Worm (Caenorhabditis elegans): ENCODE data around the gene sas-7.

sas-7 gene

DNA sequence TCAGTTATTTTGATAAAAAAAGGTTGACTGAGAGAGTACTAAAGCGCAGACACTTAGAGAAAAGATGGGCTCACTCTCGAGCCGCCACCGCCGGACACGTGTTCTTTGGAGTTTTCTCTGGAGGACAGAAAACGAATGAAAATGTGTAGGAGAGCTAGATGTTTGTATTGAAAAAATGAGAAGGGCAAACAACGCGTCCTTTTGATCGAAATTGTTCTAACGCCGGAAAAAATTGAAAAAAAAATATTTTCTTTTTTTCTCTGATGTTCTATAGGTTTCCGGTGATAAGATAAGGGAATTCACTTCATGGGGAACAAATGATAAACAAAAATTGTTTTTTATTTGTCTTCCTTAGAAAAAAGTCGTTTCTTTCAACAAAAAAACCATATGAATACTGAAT is 9.0 kb downstream of the sas-7 start (continued):
- peak in 1 of 2 experiments; percentile 38 for TF ChIP-seq mdl-1 (tag; optimal IDR thresholded peaks at IDR 0.05)

ce11 chrIII:10330372-10331062 is 9.7 kb downstream of the sas-7 start, which contains the start of gene nex-2:
TSS of gene nex-2 (minus strand) at chrIII:10330422.
- TF ChIP-seq pqm-1 (tag; optimal IDR thresholded peaks at IDR 0.05) (no peak), fkh-8 (tag; optimal IDR thresholded peaks at IDR 0.05) (no peak), efl-1 (optimal IDR thresholded peaks at IDR 0.05) (no peak), efl-1 (GFP tag; optimal IDR thresholded peaks at IDR 0.05 in 1 of 2) (no peak), nhr-77 (tag; optimal IDR thresholded peaks at IDR 0.05) (no peak), nhr-47 (tag; optimal IDR thresholded peaks at IDR 0.05) (no peak), C16A3.4 (tag; optimal IDR thresholded peaks at IDR 0.05) (no peak), ama-1 (optimal IDR thresholded peaks at IDR 0.05) (no peak), mdl-1 (tag; optimal IDR thresholded peaks at IDR 0.05) (no peak), fos-1 (tag; optimal IDR thresholded peaks at IDR 0.05) (no peak), nhr-76 (tag; optimal IDR thresholded peaks at IDR 0.05) (no peak), ces-1 (GFP tag; optimal IDR thresholded peaks at IDR 0.05) (no peak), snpc-4 (tag; optimal IDR thresholded peaks at IDR 0.05) (no peak), dsc-1 (tag; optimal IDR thresholded peaks at IDR 0.05) (no peak), egl-27 (tag; optimal IDR thresholded peaks at IDR 0.05) (no peak), irx-1 (tag; optimal IDR thresholded peaks at IDR 0.05) (no peak), swsn-7 (tag; optimal IDR thresholded peaks at IDR 0.05) (no peak), unc-86 (tag; optimal IDR thresholded peaks at IDR 0.05) (no peak)

ce11 chrIII:10331232-10331631 is 10.4 kb downstream of the sas-7 start:
- TF ChIP-seq ama-1 (optimal IDR thresholded peaks at IDR 0.05) (no peak), sptf-1 (tag; optimal IDR thresholded peaks at IDR 0.05) (no peak), nhr-28 (tag; optimal IDR thresholded peaks at IDR 0.05) (no peak), lsy-2 (tag; optimal IDR thresholded peaks at IDR 0.05) (peak in 1 of 2 experiments; percentile 19), egl-13 (tag; optimal IDR thresholded peaks at IDR 0.05) (no peak), lin-14 (GFP tag; optimal IDR thresholded peaks at IDR 0.05) (peak; percentile 46), elt-2 (tag; optimal IDR thresholded peaks at IDR 0.05) (no peak), dpl-1 (GFP tag; optimal IDR thresholded peaks at IDR 0.05) (peak in 1 of 3 experiments; percentile 26), unc-30 (tag; optimal IDR thresholded peaks at IDR 0.05) (no peak), nhr-12 (tag; optimal IDR thresholded peaks at IDR 0.05) (no peak), mep-1 (tag; optimal IDR thresholded peaks at IDR 0.05) (peak; percentile 38), hlh-17 (GFP tag; optimal IDR thresholded peaks at IDR 0.05; ENCODE audit: borderline replicate concordance) (no peak), ceh-90 (tag; optimal IDR thresholded peaks at IDR 0.05) (no peak), isw-1 (GFP tag; IDR thresholded peaks at IDR 0.05) (0 out of 2 replicates have a peak, but pooled peaks have one; percentile 16), nhr-47 (tag; optimal IDR thresholded peaks at IDR 0.05) (no peak), ceh-88 (GFP tag; IDR thresholded peaks at IDR 0.05) (no peak), fos-1 (tag; optimal IDR thresholded peaks at IDR 0.05) (peak; percentile 14), nhr-71 (tag; optimal IDR thresholded peaks at IDR 0.05) (peak; percentile 25), unc-130 (tag; optimal IDR thresholded peaks at IDR 0.05) (no peak), lin-35 (GFP tag; optimal IDR thresholded peaks at IDR 0.05) (peak in 1 of 2 experiments; percentile 4), efl-1 (optimal IDR thresholded peaks at IDR 0.05) (peak in 1 of 2 experiments; percentile 1), efl-1 (GFP tag; optimal IDR thresholded peaks at IDR 0.05 in 1 of 2) (peak in 1 of 2 experiments; percentile 90), lin-15B (tag; optimal IDR thresholded peaks at IDR 0.05) (no peak), lir-3 (tag; optimal IDR thresholded peaks at IDR 0.05; ENCODE audit: poor library complexity) (no peak), nhr-90 (tag; optimal IDR thresholded peaks at IDR 0.05; ENCODE audit: poor library complexity) (no peak), hpl-2 (GFP tag; optimal IDR thresholded peaks at IDR 0.05) (no peak), nhr-20 (tag; optimal IDR thresholded peaks at IDR 0.05) (peak; percentile 0), nhr-76 (tag; optimal IDR thresholded peaks at IDR 0.05) (no peak), dsc-1 (tag; optimal IDR thresholded peaks at IDR 0.05) (no peak), snu-23 (GFP tag; optimal IDR thresholded peaks at IDR 0.05) (peak; percentile 14), irx-1 (tag; optimal IDR thresholded peaks at IDR 0.05) (no peak), aha-1 (tag; optimal IDR thresholded peaks at IDR 0.05) (no peak), zag-1 (tag; optimal IDR thresholded peaks at IDR 0.05) (no peak), mef-2 (tag; optimal IDR thresholded peaks at IDR 0.05) (no peak), fkh-10 (GFP tag; optimal IDR thresholded peaks at IDR 0.05) (no peak), xbp-1 (tag; optimal IDR thresholded peaks at IDR 0.05) (no peak), lin-13 (GFP tag; optimal IDR thresholded peaks at IDR 0.05) (no peak), ceh-63 (GFP tag; optimal IDR thresholded peaks at IDR 0.05) (no peak), nhr-85 (tag) (peak; percentile 67)
